Worm (Caenorhabditis elegans) whole organism, L4/young adult: Measurements from ENCODE around the gene F58F12.12.

ENCODE experiments used
- W03F9.2 ChIP-seq: fragments of 150-350 bp; optimal IDR thresholded peaks from 2 replicates; lab custom pipeline; 2014; ENCODE audit warnings: missing biosample characterization, missing genetic modification characterization
- dao-5 ChIP-seq: sonication (generic microtip); optimal IDR thresholded peaks from 2 replicates; lab custom pipeline; 2016; ENCODE audit warnings: missing genotype, missing genetic modification characterization, moderate library complexity, missing compliant biosample characterization
- him-1 ChIP-seq: sonication (generic microtip); optimal IDR thresholded peaks from 2 replicates; lab custom pipeline; 2016; ENCODE audit warnings: missing genotype, missing genetic modification reagents, missing genetic modification characterization, missing compliant biosample characterization

- TF ChIP-seq W03F9.2 (tag; lab: Kevin White, UChicago): no peak
- no peak for TF ChIP-seq dao-5 (tag; lab: Kevin White, UChicago)
- no peak for TF ChIP-seq him-1 (tag; lab: Kevin White, UChicago)
Measured at ce11 chrII:6343893-6344292, 37.1 kb upstream of the F58F12.12 start, which contains the start of gene txt-18.
